Fruit fly (Drosophila melanogaster): ENCODE measurements around the gene CG32264.

CG32264 gene

DNA sequence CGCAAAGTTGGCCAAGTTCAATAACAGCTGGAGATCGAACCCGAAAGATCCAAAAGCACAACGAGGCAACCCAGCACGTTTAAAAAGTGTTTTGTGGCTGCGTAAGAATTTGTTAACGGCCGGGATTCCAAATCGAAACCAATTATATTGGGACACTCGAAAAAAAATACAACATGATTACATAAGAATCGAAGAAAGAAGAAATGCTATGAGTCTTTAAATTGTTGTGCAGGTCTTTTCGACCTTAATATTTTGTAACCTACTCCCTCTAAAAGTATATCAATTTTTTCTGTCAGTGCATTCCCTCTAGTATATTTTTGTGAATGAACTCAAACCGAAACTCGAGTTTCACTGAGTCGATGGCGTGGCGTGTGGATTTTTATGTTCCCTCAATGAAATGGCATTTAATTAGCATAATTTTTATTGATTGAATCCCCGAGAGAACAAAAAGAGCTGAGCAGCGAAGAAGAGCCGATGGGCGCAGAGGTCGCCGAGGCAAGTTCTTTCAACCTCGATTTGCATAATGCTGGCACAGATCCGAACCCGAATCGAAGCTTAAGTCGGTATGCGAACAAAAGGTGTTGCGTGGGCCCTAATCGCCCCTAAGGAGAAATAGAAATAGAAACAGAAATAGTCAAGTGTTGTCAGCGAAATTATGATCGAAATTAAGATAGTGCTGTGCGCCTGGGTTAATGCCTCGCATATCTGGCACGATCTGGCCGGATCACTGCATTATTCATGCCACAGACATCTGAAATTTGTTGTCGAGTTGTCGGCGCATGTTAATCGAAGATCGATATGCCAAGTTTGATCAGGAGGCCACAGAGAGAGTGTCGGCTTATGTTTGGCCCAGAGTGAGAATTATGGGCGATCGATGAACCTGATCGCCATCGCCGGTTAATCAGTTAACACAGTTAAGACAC is 140.7 kb downstream of the CG32264 start (continued):
- TF ChIP-seq klu (GFP tag; IDR thresholded peaks at IDR 0.05) (no peak), slou (GFP tag; optimal IDR thresholded peaks at IDR 0.05) (no peak), B-H2 (GFP tag; optimal IDR thresholded peaks at IDR 0.05) (no peak), mam (GFP tag; optimal IDR thresholded peaks at IDR 0.05) (no peak), CG18619 (GFP tag; optimal IDR thresholded peaks at IDR 0.05) (peak; percentile 38), D19A (tag; optimal IDR thresholded peaks at IDR 0.05) (no peak), chn (GFP tag; optimal IDR thresholded peaks at IDR 0.05) (peak; percentile 38), CG11696 (GFP tag; IDR thresholded peaks at IDR 0.05) (no peak), cwo (GFP tag; optimal IDR thresholded peaks at IDR 0.05) (no peak), Mad (GFP tag; optimal IDR thresholded peaks at IDR 0.05) (no peak), kni (GFP tag; optimal IDR thresholded peaks at IDR 0.05) (no peak), CG3995 (GFP tag; optimal IDR thresholded peaks at IDR 0.05) (no peak), bbx (GFP tag; IDR thresholded peaks at IDR 0.05; ENCODE audit: partially characterized antibody) (no peak), Med (GFP tag) (peak; percentile 95), NC2α (GFP tag; optimal IDR thresholded peaks at IDR 0.05) (no peak), Oaz (GFP tag; IDR thresholded peaks at IDR 0.05) (0 out of 2 replicates have a peak, but pooled peaks have one; percentile 14), CG7963 (GFP tag; IDR thresholded peaks at IDR 0.05; ENCODE audit: partially characterized antibody) (no peak), grn (GFP tag; optimal IDR thresholded peaks at IDR 0.05) (peak; percentile 81), CG2129 (GFP tag; IDR thresholded peaks at IDR 0.05; ENCODE audit: partially characterized antibody) (no peak), Rx (GFP tag; IDR thresholded peaks at IDR 0.05) (no peak), CG31365 (tag; optimal IDR thresholded peaks at IDR 0.05) (no peak), YL-1 (GFP tag; optimal IDR thresholded peaks at IDR 0.05) (no peak), CG8924 (tag; optimal IDR thresholded peaks at IDR 0.05) (peak; percentile 63), Rfx (GFP tag; IDR thresholded peaks at IDR 0.05) (peak; percentile 75), Spps (tag; optimal IDR thresholded peaks at IDR 0.05) (no peak), D19B (GFP tag; optimal IDR thresholded peaks at IDR 0.05) (no peak), CG9876 (GFP tag; optimal IDR thresholded peaks at IDR 0.05) (peak; percentile 9), sc (optimal IDR thresholded peaks at IDR 0.05) (no peak), sc (GFP tag; optimal IDR thresholded peaks at IDR 0.05) (peak; percentile 47), slbo (GFP tag; IDR thresholded peaks at IDR 0.05) (peak; percentile 66), MBD-R2 (GFP tag; IDR thresholded peaks at IDR 0.05) (no peak), vnd (GFP tag; IDR thresholded peaks at IDR 0.05; ENCODE audit: partially characterized antibody) (no peak), amos (GFP tag; IDR thresholded peaks at IDR 0.05; ENCODE audit: partially characterized antibody) (no peak), CG10366 (GFP tag; IDR thresholded peaks at IDR 0.05) (peak; percentile 49; the same call in 1 of the 2 replicates), Nf-YC (tag; optimal IDR thresholded peaks at IDR 0.05) (no peak), CG17186 (GFP tag; optimal IDR thresholded peaks at IDR 0.05) (no peak), CG17361 (GFP tag; IDR thresholded peaks at IDR 0.05) (0 out of 3 replicates have a peak, but pooled peaks have one; percentile 35), Fer1 (GFP tag; optimal IDR thresholded peaks at IDR 0.05) (no peak), CG2120 (GFP tag; optimal IDR thresholded peaks at IDR 0.05) (peak; percentile 63), Opbp (GFP tag; IDR thresholded peaks at IDR 0.05; ENCODE audit: partially characterized antibody) (no peak), CG9437 (GFP tag; optimal IDR thresholded peaks at IDR 0.05) (peak; percentile 24), Dll (GFP tag; IDR thresholded peaks at IDR 0.05; ENCODE audit: partially characterized antibody) (no peak), crc (GFP tag; optimal IDR thresholded peaks at IDR 0.05) (no peak), CG17568 (GFP tag; optimal IDR thresholded peaks at IDR 0.05) (peak; percentile 49), GATAe (GFP tag; conservative IDR thresholded peaks at IDR 0.05) (no peak), CG6689 (GFP tag; IDR thresholded peaks at IDR 0.05) (peak; percentile 29; the same call in 1 of the 2 replicates), CG12071 (GFP tag; optimal IDR thresholded peaks at IDR 0.05) (no peak), Camta (GFP tag; optimal IDR thresholded peaks at IDR 0.05) (no peak), pfk (GFP tag; optimal IDR thresholded peaks at IDR 0.05) (no peak)
